Worm (Caenorhabditis elegans) whole organism, L4/young adult: ENCODE results near the gene W10C6.2.

Source experiments
- W03F9.2 ChIP-seq: fragments of 150-350 bp; optimal IDR thresholded peaks from 2 replicates; lab custom pipeline; 2014; ENCODE audit warnings: missing biosample characterization, missing genetic modification characterization
- dao-5 ChIP-seq: sonication (generic microtip); optimal IDR thresholded peaks from 2 replicates; lab custom pipeline; 2016; ENCODE audit warnings: missing genotype, missing genetic modification characterization, moderate library complexity, missing compliant biosample characterization
- him-1 ChIP-seq: sonication (generic microtip); optimal IDR thresholded peaks from 2 replicates; lab custom pipeline; 2016; ENCODE audit warnings: missing genotype, missing genetic modification reagents, missing genetic modification characterization, missing compliant biosample characterization

- TF ChIP-seq dao-5 (tag; lab: Kevin White, UChicago) (no peak), him-1 (no peak), W03F9.2 (tag; lab: Kevin White, UChicago) (no peak)
These were observed 20.5 kb downstream of the W10C6.2 start for ce11 chrII:11101171-11101570.
